Fruit fly (Drosophila melanogaster) Kc167 (cell line): ENCODE results near the gene inc.

ENCODE experiments used
- insv ChIP-seq: fragments of >200 bp; optimal IDR thresholded peaks from 3 replicates; lab custom pipeline; 2018; ENCODE audit warnings: missing external identifiers
- ttk ChIP-seq: sonication (Bioruptor generic); optimal IDR thresholded peaks from 2 replicates; lab custom pipeline; 2017; ENCODE audit warnings: missing external identifiers

DNA sequence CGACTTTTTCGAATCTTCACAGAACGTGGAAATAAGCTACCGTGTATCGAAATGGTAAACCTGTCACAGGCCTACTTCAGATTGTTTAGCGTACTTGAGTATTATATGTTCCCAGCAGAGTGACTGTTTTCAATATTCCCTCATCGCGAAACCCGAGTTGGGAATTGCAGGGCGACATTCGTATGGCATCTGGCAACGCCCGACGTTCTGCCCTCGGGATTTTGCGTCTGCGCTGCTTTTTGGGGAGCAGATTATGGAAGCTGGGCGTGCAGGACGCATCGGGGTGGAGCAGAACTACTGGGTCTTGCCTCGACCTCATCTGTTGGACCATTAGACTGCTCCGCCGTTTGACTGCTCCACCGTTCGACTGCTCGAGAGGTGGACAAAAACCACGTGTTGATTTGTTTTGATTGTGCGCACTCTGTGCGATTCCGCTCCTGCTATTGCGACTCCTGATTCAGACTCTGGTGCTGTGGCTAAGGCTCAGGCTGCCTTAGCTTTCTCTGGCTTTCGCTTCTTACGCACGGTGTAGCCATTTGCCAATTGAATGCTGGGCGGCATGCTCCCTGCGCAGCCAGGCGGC is 25.1 kb downstream of the inc start:
- TF ChIP-seq ttk (no peak), insv (lab: Kevin White, UChicago) (no peak)
